Fruit fly (Drosophila melanogaster): ENCODE data around the gene btv.

DNA sequence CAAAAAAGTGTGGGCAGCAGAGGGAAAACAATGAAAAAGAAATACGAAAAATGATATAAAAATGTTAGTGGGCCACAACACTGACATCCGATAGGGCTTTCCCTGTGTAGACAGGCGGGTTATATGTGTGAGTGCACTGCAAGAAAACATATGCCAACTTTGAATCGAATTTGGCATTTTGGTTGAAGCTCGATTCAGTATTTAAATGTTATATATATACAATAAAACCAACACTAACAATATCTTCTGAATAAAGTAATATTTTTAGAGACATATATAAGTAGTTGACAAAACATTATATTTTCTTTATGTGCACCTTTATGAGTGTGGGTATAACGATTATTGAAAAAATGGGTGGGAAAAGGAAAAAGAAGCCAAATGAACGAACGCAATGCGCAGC lies 60.7 kb downstream of the btv start:
- TF ChIP-seq dmrt93B (GFP tag; optimal IDR thresholded peaks at IDR 0.05): no peak
- TF ChIP-seq sv (GFP tag; optimal IDR thresholded peaks at IDR 0.05): no peak
- no peak for TF ChIP-seq OdsH (GFP tag; optimal IDR thresholded peaks at IDR 0.05)
- TF ChIP-seq Hr78 (GFP tag; optimal IDR thresholded peaks at IDR 0.05): no peak
- no peak for TF ChIP-seq Hr83 (GFP tag; optimal IDR thresholded peaks at IDR 0.05; ENCODE audit: poor library complexity, severe bottlenecking)
- TF ChIP-seq GATAd (GFP tag; optimal IDR thresholded peaks at IDR 0.05): no peak
- TF ChIP-seq CG9705 (GFP tag; optimal IDR thresholded peaks at IDR 0.05): no peak
- no peak for TF ChIP-seq Myc (optimal IDR thresholded peaks at IDR 0.05)
- TF ChIP-seq psq (GFP tag; optimal IDR thresholded peaks at IDR 0.05): no peak
- TF ChIP-seq Dfd (GFP tag; optimal IDR thresholded peaks at IDR 0.05): no peak

Measured in whole organism, wandering third instar larva.